Worm (Caenorhabditis elegans): ENCODE results near the gene puf-5.

puf-5 gene

DNA sequence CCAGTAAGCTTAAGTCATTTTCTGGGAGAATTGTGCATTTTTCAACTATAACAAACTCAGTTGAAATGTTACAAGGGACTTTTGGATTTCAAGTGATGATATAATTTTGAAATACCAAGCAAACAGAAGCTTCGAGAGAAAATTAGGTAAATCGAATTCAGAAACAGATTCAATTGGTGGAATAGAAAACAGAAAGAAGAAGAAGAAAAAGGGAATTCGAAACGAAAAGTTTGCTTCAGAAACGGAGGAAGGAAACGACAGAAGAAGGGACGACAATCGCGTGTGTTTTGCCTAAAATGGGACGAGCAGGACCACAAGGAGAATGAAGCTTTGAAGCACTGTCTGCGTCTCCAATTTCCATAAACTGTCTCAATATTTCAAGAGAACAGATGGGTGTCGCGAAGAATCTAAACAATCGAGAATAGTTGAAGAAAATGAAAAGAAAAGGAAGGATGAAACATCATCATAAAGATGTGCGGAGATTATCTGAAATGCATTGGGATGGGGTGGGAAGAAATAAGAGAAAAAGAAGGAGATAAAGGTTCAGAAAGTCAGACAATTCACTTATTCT lies 12.4 kb downstream of the puf-5 start:
- peak; percentile 96 for TF ChIP-seq unc-42 (tag; optimal IDR thresholded peaks at IDR 0.05)
- no peak for TF ChIP-seq ceh-2 (tag; optimal IDR thresholded peaks at IDR 0.05)
- TF ChIP-seq ceh-31 (tag; optimal IDR thresholded peaks at IDR 0.05) = peak; percentile 54

DNA sequence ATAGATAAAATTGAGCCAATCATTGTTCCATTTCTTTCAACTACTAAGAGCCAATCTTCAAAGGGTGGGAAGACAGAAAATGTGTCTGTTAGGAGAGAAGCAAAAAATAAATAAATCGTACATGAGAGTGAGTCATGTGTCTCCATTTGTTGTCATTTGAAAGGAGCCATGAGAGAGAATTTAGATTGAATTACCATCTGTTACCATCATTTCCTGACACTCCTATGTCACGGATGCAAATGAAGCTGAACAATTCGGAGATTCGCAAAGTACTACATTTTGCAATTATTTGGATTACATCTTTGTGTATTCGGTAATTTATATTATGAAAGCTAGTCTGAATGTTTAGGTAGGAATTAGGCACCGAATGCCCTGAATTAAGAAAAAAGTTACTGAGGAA lies 13.1 kb downstream of the puf-5 start:
- TF ChIP-seq unc-42 (tag; optimal IDR thresholded peaks at IDR 0.05) (peak; percentile 81), elt-2 (tag; optimal IDR thresholded peaks at IDR 0.05) (no peak)

ce11 chrII:8589227-8589626 lies 13.9 kb downstream of the puf-5 start:
- TF ChIP-seq ceh-19 (GFP tag; optimal IDR thresholded peaks at IDR 0.05) (no peak), pqm-1 (tag; optimal IDR thresholded peaks at IDR 0.05) (no peak), ceh-9 (tag; optimal IDR thresholded peaks at IDR 0.05) (no peak), dve-1 (tag; optimal IDR thresholded peaks at IDR 0.05) (no peak), ceh-31 (tag; optimal IDR thresholded peaks at IDR 0.05) (peak; percentile 81), syd-9 (tag; optimal IDR thresholded peaks at IDR 0.05) (no peak), ttx-3 (tag; optimal IDR thresholded peaks at IDR 0.05) (no peak), elt-2 (tag; optimal IDR thresholded peaks at IDR 0.05) (no peak), ceh-24 (tag; optimal IDR thresholded peaks at IDR 0.05) (no peak), che-1 (tag; optimal IDR thresholded peaks at IDR 0.05) (no peak), pha-4 (tag; optimal IDR thresholded peaks at IDR 0.05) (no peak), hlh-30 (tag; optimal IDR thresholded peaks at IDR 0.05; ENCODE audit: insufficient read depth) (no peak), ets-4 (tag; optimal IDR thresholded peaks at IDR 0.05) (no peak), dmd-4 (tag; optimal IDR thresholded peaks at IDR 0.05; ENCODE audit: borderline replicate concordance) (no peak), zip-5 (tag; optimal IDR thresholded peaks at IDR 0.05) (no peak), fkh-6 (tag; optimal IDR thresholded peaks at IDR 0.05) (no peak), K09A11.1 (tag; optimal IDR thresholded peaks at IDR 0.05; ENCODE audit: insufficient read depth) (no peak), ceh-48 (tag; optimal IDR thresholded peaks at IDR 0.05) (no peak), tbx-7 (tag; optimal IDR thresholded peaks at IDR 0.05) (no peak), unc-42 (tag; optimal IDR thresholded peaks at IDR 0.05) (peak; percentile 99), ceh-14 (tag; optimal IDR thresholded peaks at IDR 0.05) (peak; percentile 53), pat-9 (tag; optimal IDR thresholded peaks at IDR 0.05) (no peak), pros-1 (tag; optimal IDR thresholded peaks at IDR 0.05) (no peak), pha-2 (tag; optimal IDR thresholded peaks at IDR 0.05) (no peak)

ce11 chrII:8590684-8591083 lies 15.3 kb downstream of the puf-5 start, which contains the start of gene aptf-4:
Gene aptf-4 (plus strand): TSS chrII:8590984.
- TF ChIP-seq che-1 (tag; optimal IDR thresholded peaks at IDR 0.05) = no peak
- no peak for TF ChIP-seq nhr-232 (tag; optimal IDR thresholded peaks at IDR 0.05)
- no peak for TF ChIP-seq pqm-1 (tag; optimal IDR thresholded peaks at IDR 0.05)
- TF ChIP-seq unc-42 (tag; optimal IDR thresholded peaks at IDR 0.05) = no peak
- no peak for TF ChIP-seq odd-2 (tag; optimal IDR thresholded peaks at IDR 0.05)
- no peak for TF ChIP-seq syd-9 (tag; optimal IDR thresholded peaks at IDR 0.05)
- no peak for TF ChIP-seq hlh-8 (tag; optimal IDR thresholded peaks at IDR 0.05)
- no peak for TF ChIP-seq tbx-2 (tag; optimal IDR thresholded peaks at IDR 0.05)
- TF ChIP-seq rnt-1 (tag; optimal IDR thresholded peaks at IDR 0.05) = no peak
- no peak for TF ChIP-seq ceh-14 (tag; optimal IDR thresholded peaks at IDR 0.05)
- no peak for TF ChIP-seq sdc-2 (tag; optimal IDR thresholded peaks at IDR 0.05)
- TF ChIP-seq fkh-10 (GFP tag; optimal IDR thresholded peaks at IDR 0.05) = no peak
- TF ChIP-seq elt-2 (tag; optimal IDR thresholded peaks at IDR 0.05) = no peak
- TF ChIP-seq ama-1 (optimal IDR thresholded peaks at IDR 0.05) = no peak
- TF ChIP-seq ets-4 (tag; optimal IDR thresholded peaks at IDR 0.05) = no peak
- TF ChIP-seq pax-1 (tag; optimal IDR thresholded peaks at IDR 0.05) = no peak
- TF ChIP-seq lim-6 (tag; optimal IDR thresholded peaks at IDR 0.05) = no peak
- no peak for TF ChIP-seq zip-5 (tag; optimal IDR thresholded peaks at IDR 0.05)
- no peak for TF ChIP-seq fkh-6 (tag; optimal IDR thresholded peaks at IDR 0.05)
- no peak for TF ChIP-seq ceh-24 (tag; optimal IDR thresholded peaks at IDR 0.05)

All from whole organism, late embryonic.